Worm (Caenorhabditis elegans) whole organism, L2 larva: ENCODE measurements around the gene Y39A1A.17.
A peak's percentile ranks its signal among the peaks of the same experiment; 100 is the strongest.

Source experiments
- ZK546.5 ChIP-seq: sonication (generic microtip); optimal IDR thresholded peaks from 2 replicates; lab custom pipeline; 2017; ENCODE audit warnings: missing biosample characterization, missing genetic modification characterization
- ama-1 ChIP-seq: fragments of 150-350 bp; optimal IDR thresholded peaks from 2 replicates; lab custom pipeline; 2018; ENCODE audit warnings: inconsistent platforms
- blmp-1 ChIP-seq: sonication (generic microtip); optimal IDR thresholded peaks from 2 replicates; lab custom pipeline; 2017; ENCODE audit warnings: missing genetic modification characterization, mild to moderate bottlenecking, missing compliant biosample characterization, antibody characterized with exemption, moderate library complexity; ENCODE audit not compliant: insufficient read depth
- ceh-16 ChIP-seq: fragments of 150-350 bp; optimal IDR thresholded peaks from 2 replicates; lab custom pipeline; 2014; ENCODE audit warnings: missing biosample characterization, missing genetic modification characterization
- elt-1 ChIP-seq: fragments of 150-350 bp; optimal IDR thresholded peaks from 2 replicates; lab custom pipeline; 2014; ENCODE audit warnings: missing biosample characterization, missing genetic modification characterization
- elt-3 ChIP-seq: sonication (generic microtip); optimal IDR thresholded peaks from 2 replicates; lab custom pipeline; 2017; ENCODE audit warnings: missing biosample characterization, missing genetic modification characterization
- fos-1 ChIP-seq: fragments of 150-350 bp; optimal IDR thresholded peaks from 2 replicates; lab custom pipeline; 2014; ENCODE audit warnings: missing biosample characterization, missing genetic modification characterization
- lin-13 ChIP-seq: fragments of 150-350 bp; optimal IDR thresholded peaks from 2 replicates; lab custom pipeline; 2014; ENCODE audit warnings: missing biosample characterization, missing genetic modification reagents, missing genetic modification characterization
- nhr-12 ChIP-seq: fragments of 150-350 bp; optimal IDR thresholded peaks from 2 replicates; lab custom pipeline; 2014; ENCODE audit warnings: missing biosample characterization, missing genetic modification characterization
- nhr-129 ChIP-seq: fragments of 150-350 bp; optimal IDR thresholded peaks from 2 replicates; lab custom pipeline; 2014; ENCODE audit warnings: missing biosample characterization, missing genetic modification characterization
- nhr-237 ChIP-seq: fragments of 150-350 bp; optimal IDR thresholded peaks from 2 replicates; lab custom pipeline; 2014; ENCODE audit warnings: missing biosample characterization, missing genetic modification characterization
- sma-3 ChIP-seq: sonication (generic microtip); optimal IDR thresholded peaks from 2 replicates; lab custom pipeline; 2016; ENCODE audit warnings: missing genetic modification reagents, missing genetic modification characterization, missing compliant biosample characterization
- unc-62 ChIP-seq: fragments of 150-350 bp; optimal IDR thresholded peaks from 2 replicates; lab custom pipeline; 2014; ENCODE audit warnings: missing biosample characterization, missing genetic modification reagents, missing genetic modification characterization
- ztf-11 ChIP-seq: sonication (generic microtip); optimal IDR thresholded peaks from 2 replicates; lab custom pipeline; 2017; ENCODE audit warnings: missing biosample characterization, missing genetic modification characterization

Gene Y39A1A.17

DNA sequence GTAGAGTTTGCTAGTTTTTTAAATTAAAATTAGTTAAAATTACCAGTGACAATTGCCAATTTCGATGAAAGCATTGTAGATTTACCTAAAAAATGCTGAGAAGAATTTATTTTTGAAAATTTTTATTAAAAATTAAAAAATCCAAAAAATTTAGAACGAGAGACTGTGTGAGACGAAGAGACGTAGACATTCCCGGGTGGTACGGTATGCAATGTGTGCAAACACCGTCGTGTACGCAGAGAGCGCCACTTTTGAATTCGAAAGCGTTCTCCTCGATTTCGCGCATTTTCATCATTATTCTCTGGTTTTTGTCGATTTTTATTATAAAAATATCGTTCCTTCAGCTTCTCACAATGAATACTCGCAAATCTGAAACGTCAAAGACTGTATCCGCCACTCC, 48.1 kb downstream of the Y39A1A.17 start, which contains the start of the genes dhs-11 and orc-1 (continued):
- peak; percentile 37 for TF ChIP-seq lin-13
- no peak for TF ChIP-seq ZK546.5 (tag; lab: Kevin White, UChicago)
- TF ChIP-seq elt-1 (tag; lab: Kevin White, UChicago): no peak
- TF ChIP-seq elt-3: no peak
- TF ChIP-seq sma-3 (GFP tag; lab: Kevin White, UChicago): peak; percentile 15
- no peak for TF ChIP-seq unc-62 (GFP tag; lab: Kevin White, UChicago)
- TF ChIP-seq nhr-129: peak; percentile 51
- no peak for TF ChIP-seq nhr-237
- TF ChIP-seq ztf-11 (tag; lab: Kevin White, UChicago): no peak
- TF ChIP-seq ama-1 (lab: Kevin White, UChicago): no peak
- TF ChIP-seq ceh-16 (tag; lab: Kevin White, UChicago): no peak
- peak; percentile 13 for TF ChIP-seq fos-1 (tag; lab: Kevin White, UChicago)
- no peak for TF ChIP-seq blmp-1
- no peak for TF ChIP-seq nhr-12
